Worm (Caenorhabditis elegans): Measurements from ENCODE around the gene C06H5.11.
A peak's percentile ranks its signal among the peaks of the same experiment; 100 is the strongest.
"Not testable (repeated sequence)": the region's sequence is repeated elsewhere in the genome, so short reads cannot be mapped to it uniquely, and the experiment has no call there.

Gene C06H5.11

ce11 chrV:17931795-17932194, 37.9 kb upstream of the C06H5.11 start:
- TF ChIP-seq tbp1 (GFP tag; optimal IDR thresholded peaks at IDR 0.05) (peak; percentile 70), rpc-1 (optimal IDR thresholded peaks at IDR 0.05) (peak; percentile 3), rpc-1 (tag; optimal IDR thresholded peaks at IDR 0.05) (peak; percentile 58), akir-1 (GFP tag; optimal IDR thresholded peaks at IDR 0.05) (no peak), nhr-80 (tag; optimal IDR thresholded peaks at IDR 0.05) (no peak), unc-130 (GFP tag; optimal IDR thresholded peaks at IDR 0.05) (no peak), him-1 (tag; optimal IDR thresholded peaks at IDR 0.05) (peak; percentile 10), B0261.1 (tag; optimal IDR thresholded peaks at IDR 0.05) (peak; percentile 31), nfya-2 (GFP tag; IDR thresholded peaks at IDR 0.05) (no peak), hrde-1 (tag; optimal IDR thresholded peaks at IDR 0.05; ENCODE audit: borderline replicate concordance) (no peak), B0019.2 (GFP tag; conservative IDR thresholded peaks at IDR 0.05) (no peak)

- TF ChIP-seq zfh-2 (GFP tag; conservative IDR thresholded peaks at IDR 0.05) (peak; percentile 91), sptf-2 (GFP tag; optimal IDR thresholded peaks at IDR 0.05) (no peak), nfya-2 (GFP tag; IDR thresholded peaks at IDR 0.05) (no peak), die-1 (tag; optimal IDR thresholded peaks at IDR 0.05) (no peak), attf-6 (GFP tag; IDR thresholded peaks at IDR 0.05) (no peak), aptf-2 (GFP tag; conservative IDR thresholded peaks at IDR 0.05) (no peak), repo-1 (tag; optimal IDR thresholded peaks at IDR 0.05) (no peak), egrh-3 (GFP tag; IDR thresholded peaks at IDR 0.05) (peak; percentile 48; the same call in 1 of the 2 replicates), T07F8.4 (tag; optimal IDR thresholded peaks at IDR 0.05) (no peak)
Observed at ce11 chrV:17928128-17928527, 34.3 kb upstream of the C06H5.11 start.

DNA sequence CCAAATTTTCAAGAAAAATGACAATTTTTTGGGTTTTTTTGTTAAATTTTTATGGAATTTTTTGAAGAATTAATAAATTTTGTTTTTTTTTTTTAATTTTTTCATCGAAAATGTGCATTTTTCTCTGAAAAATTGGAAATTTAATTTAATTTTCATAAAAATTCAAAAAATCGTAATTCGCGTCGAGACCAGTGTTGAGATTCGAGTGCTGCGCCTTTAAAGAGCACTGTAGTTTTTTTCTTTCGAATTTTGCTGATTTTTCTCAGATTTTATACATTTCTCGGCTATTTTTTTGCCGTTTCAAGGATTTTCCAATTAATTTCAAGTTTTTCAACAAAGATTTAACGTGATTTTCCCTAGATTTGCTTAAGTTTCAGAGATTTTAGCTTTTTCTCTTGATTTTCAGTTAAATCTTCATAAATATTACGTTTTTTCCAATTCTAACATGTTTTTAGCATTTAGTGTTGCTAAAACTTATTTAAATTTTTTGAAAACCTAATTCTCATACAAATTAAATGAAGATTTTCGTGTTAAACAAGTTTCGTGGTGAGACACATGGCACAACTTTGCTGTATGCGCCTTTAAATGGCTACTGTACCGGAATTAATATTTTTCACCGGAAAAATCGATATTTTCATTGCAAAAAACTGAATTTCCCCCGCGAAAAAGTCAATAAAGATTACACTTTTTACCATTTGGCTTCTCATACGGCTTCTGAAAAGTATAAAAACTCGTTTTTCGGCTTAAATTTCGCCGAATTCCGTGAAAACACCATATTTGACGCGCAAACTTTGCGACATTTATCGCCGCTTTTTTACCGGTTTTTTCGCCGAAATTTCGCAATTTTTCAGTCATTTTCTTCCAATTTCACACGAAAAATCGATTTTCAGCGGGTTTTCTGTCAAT, 30.5 kb upstream of the C06H5.11 start, which contains the start of gene usp-50:
TSS of gene usp-50 (plus strand) at position 822 of the 906 bp plus-strand sequence.
- TF ChIP-seq F33H1.4 (GFP tag; IDR thresholded peaks at IDR 0.05) (peak; percentile 85), xnd-1 (tag; optimal IDR thresholded peaks at IDR 0.05) (peak; percentile 88), D2030.7 (GFP tag; IDR thresholded peaks at IDR 0.05) (0 out of 2 replicates have a peak, but pooled peaks have one; percentile 14), him-1 (tag; optimal IDR thresholded peaks at IDR 0.05) (peak; percentile 14), mcd-1 (GFP tag; IDR thresholded peaks at IDR 0.05) (peak; percentile 41; the same call in 1 of the 2 replicates), madf-6 (GFP tag; IDR thresholded peaks at IDR 0.05) (peak; percentile 81), cebp-1 (tag; optimal IDR thresholded peaks at IDR 0.05) (peak; percentile 49), lsl-1 (GFP tag; optimal IDR thresholded peaks at IDR 0.05) (peak; percentile 83), madf-8 (GFP tag; conservative IDR thresholded peaks at IDR 0.05) (peak; percentile 53)
- not testable (repeated sequence) for TF ChIP-seq cebp-1 (GFP tag; IDR thresholded peaks at IDR 0.05)

DNA sequence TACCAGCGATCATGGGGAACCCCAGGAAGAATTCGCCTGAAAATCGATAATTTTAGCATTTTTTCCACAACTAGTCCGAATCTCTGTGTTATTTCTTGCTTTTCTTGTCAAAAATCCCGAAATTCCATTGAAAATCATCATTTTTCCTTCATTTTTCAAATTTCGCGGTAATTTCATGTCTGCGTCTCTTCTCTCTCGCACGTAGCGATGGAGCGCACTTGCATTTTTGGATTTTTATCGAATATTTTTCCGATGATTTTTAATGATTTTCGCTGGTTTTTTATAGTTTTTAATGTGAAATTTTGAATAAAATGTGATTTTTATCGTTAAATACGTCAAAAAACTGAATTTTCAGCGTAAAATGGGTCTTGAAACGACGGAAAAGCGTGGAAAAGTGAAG, 27.6 kb upstream of the C06H5.11 start, which contains the start of gene E01B7.2:
TSS of gene E01B7.2 (plus strand) at position 350 of the 400 bp plus-strand sequence.
- TF ChIP-seq madf-3 (GFP tag; IDR thresholded peaks at IDR 0.05), result no peak
- peak; percentile 76 for TF ChIP-seq dpl-1 (GFP tag; optimal IDR thresholded peaks at IDR 0.05)
- TF ChIP-seq aptf-2 (GFP tag; conservative IDR thresholded peaks at IDR 0.05), result no peak
- TF ChIP-seq mel-28 (tag; optimal IDR thresholded peaks at IDR 0.05; ENCODE audit: borderline replicate concordance), result no peak
- peak; percentile 87 for TF ChIP-seq madf-6 (GFP tag; IDR thresholded peaks at IDR 0.05)
- peak; percentile 56 for TF ChIP-seq xnd-1 (tag; optimal IDR thresholded peaks at IDR 0.05)
- no peak for TF ChIP-seq gei-17 (GFP tag; optimal IDR thresholded peaks at IDR 0.05)
- TF ChIP-seq rec-8 (tag; optimal IDR thresholded peaks at IDR 0.05), result no peak
- no peak for TF ChIP-seq ets-4 (GFP tag; optimal IDR thresholded peaks at IDR 0.05)
- TF ChIP-seq attf-5 (GFP tag; optimal IDR thresholded peaks at IDR 0.05), result no peak
- TF ChIP-seq egl-44 (GFP tag; IDR thresholded peaks at IDR 0.05), result no peak
- TF ChIP-seq repo-1 (tag; optimal IDR thresholded peaks at IDR 0.05), result peak; percentile 6
- TF ChIP-seq Y53F4B.3 (GFP tag; IDR thresholded peaks at IDR 0.05), result no peak
- TF ChIP-seq dox-1 (GFP tag; IDR thresholded peaks at IDR 0.05), result peak; percentile 66; the same call in 1 of the 2 replicates
- no peak for TF ChIP-seq nhr-179 (tag; optimal IDR thresholded peaks at IDR 0.05)
- TF ChIP-seq ama-1 (optimal IDR thresholded peaks at IDR 0.05), result peak; percentile 19
- no peak for TF ChIP-seq ama-1 (GFP tag; optimal IDR thresholded peaks at IDR 0.05)
- no peak for TF ChIP-seq rpc-1 (optimal IDR thresholded peaks at IDR 0.05)
- no peak for TF ChIP-seq rpc-1 (tag; optimal IDR thresholded peaks at IDR 0.05)
- no peak for TF ChIP-seq lir-1 (GFP tag; conservative IDR thresholded peaks at IDR 0.05)
- TF ChIP-seq tbx-9 (tag; optimal IDR thresholded peaks at IDR 0.05; ENCODE audit: borderline replicate concordance), result no peak

Measured in whole organism, young adult.